Worm (Caenorhabditis elegans) whole organism, L4 larva: ENCODE measurements around the gene F33G12.6.

ENCODE experiments used
- ZK546.5 ChIP-seq, 2 experiments: sonication (generic microtip); optimal IDR thresholded peaks; 2 replicates each; lab custom pipeline; 2017; ENCODE audit warnings: missing biosample characterization in 2 of 2, missing genetic modification characterization in 2 of 2
- aly-2 ChIP-seq: sonication (generic microtip); optimal IDR thresholded peaks from 2 replicates; lab custom pipeline; 2018; ENCODE audit warnings: missing biosample characterization, missing genetic modification characterization
- daf-12 ChIP-seq: fragments of 150-350 bp; optimal IDR thresholded peaks from 2 replicates; lab custom pipeline; 2014; ENCODE audit warnings: missing biosample characterization, missing genetic modification reagents, missing genetic modification characterization
- duxl-1 ChIP-seq: sonication (generic microtip); optimal IDR thresholded peaks from 2 replicates; lab custom pipeline; 2016; ENCODE audit warnings: mild to moderate bottlenecking, missing genetic modification characterization, moderate library complexity, missing compliant biosample characterization; ENCODE audit not compliant: poor library complexity
- fos-1 ChIP-seq: fragments of 150-350 bp; optimal IDR thresholded peaks from 2 replicates; lab custom pipeline; 2014; ENCODE audit warnings: missing biosample characterization, missing genetic modification characterization
- hlh-11 ChIP-seq: fragments of 200-800 bp; sonication (Bioruptor generic); optimal IDR thresholded peaks from 2 replicates; lab custom pipeline; 2018; ENCODE audit warnings: mild to moderate bottlenecking, missing genetic modification characterization, missing compliant biosample characterization
- jun-1 ChIP-seq: fragments of 150-350 bp; optimal IDR thresholded peaks from 2 replicates; lab custom pipeline; 2014; ENCODE audit warnings: missing biosample characterization, missing genetic modification reagents, missing genetic modification characterization
- lim-7 ChIP-seq: fragments of 200-800 bp; sonication (Bioruptor generic); IDR thresholded peaks from 2 replicates; pipeline ENCODE4 v1.3.6; 2022; ENCODE audit warnings: missing genetic modification characterization, missing compliant biosample characterization
- lin-39 ChIP-seq: fragments of 150-350 bp; optimal IDR thresholded peaks from 2 replicates; lab custom pipeline; 2014; ENCODE audit warnings: missing biosample characterization, missing genetic modification reagents, missing genetic modification characterization
- nhr-10 ChIP-seq: fragments of 150-350 bp; optimal IDR thresholded peaks from 2 replicates; lab custom pipeline; 2014; ENCODE audit warnings: missing biosample characterization, missing genetic modification characterization
- nhr-25 ChIP-seq: sonication (generic microtip); optimal IDR thresholded peaks from 2 replicates; lab custom pipeline; 2017; ENCODE audit warnings: missing genetic modification characterization, mild to moderate bottlenecking, missing compliant biosample characterization, antibody characterized with exemption, moderate library complexity, borderline replicate concordance; ENCODE audit not compliant: insufficient read depth
- rbr-2 ChIP-seq: sonication (generic microtip); optimal IDR thresholded peaks from 2 replicates; lab custom pipeline; 2016; ENCODE audit warnings: missing genotype, missing genetic modification characterization, missing compliant biosample characterization
- snpc-1.2 ChIP-seq: fragments of 200-800 bp; sonication (Bioruptor generic); IDR thresholded peaks from 2 replicates; pipeline ENCODE4 v1.3.6; 2022; ENCODE audit warnings: missing genetic modification reagents, missing genetic modification characterization, missing compliant biosample characterization
- tra-1 ChIP-seq: fragments of 200-800 bp; sonication (Bioruptor generic); IDR thresholded peaks from 2 replicates; pipeline ENCODE4 v1.3.6; 2022; ENCODE audit warnings: missing genetic modification reagents, missing genetic modification characterization, missing compliant biosample characterization

DNA sequence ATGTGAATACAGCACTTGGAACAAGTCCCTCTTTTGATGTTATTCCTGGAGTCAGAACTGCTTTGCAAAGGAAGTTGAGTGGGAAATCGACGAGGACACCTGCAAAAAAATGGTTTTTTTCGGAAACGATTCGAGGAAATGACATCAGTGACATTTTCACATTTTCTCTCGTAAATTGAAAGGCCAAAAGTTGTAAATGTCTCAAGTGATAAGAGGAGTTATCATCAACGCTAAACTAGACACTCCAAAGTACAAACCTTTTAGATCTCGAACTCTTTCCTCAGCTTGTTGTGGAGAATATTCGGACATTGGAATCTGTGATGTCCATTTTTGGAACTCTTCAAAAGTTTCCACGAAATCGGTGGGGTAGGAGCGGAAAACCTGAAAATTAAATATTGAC is 34.5 kb downstream of the F33G12.6 start:
- TF ChIP-seq hlh-11 (tag; lab: Kevin White, UChicago) (no peak), aly-2 (tag; lab: Kevin White, UChicago) (no peak), lin-39 (tag; lab: Kevin White, UChicago) (no peak), snpc-1.2 (no peak), ZK546.5 (tag; optimal IDR thresholded peaks at IDR 0.05; lab: Kevin White, UChicago) (no peak), jun-1 (tag; lab: Kevin White, UChicago) (no peak), tra-1 (GFP tag; lab: Robert Waterston, UW) (no peak), nhr-10 (no peak), fos-1 (tag; lab: Kevin White, UChicago) (no peak), duxl-1 (no peak), rbr-2 (tag; lab: Kevin White, UChicago) (no peak), nhr-25 (tag; lab: Kevin White, UChicago) (no peak), lim-7 (no peak), daf-12 (no peak)
